Fruit fly (Drosophila melanogaster) whole organism, pupa: ENCODE measurements around the gene CG15042.

Source experiments
- CG10348 ChIP-seq: fragments of 200-800 bp; sonication (Bioruptor generic); IDR thresholded peaks from 2 replicates; pipeline ENCODE4 v1.3.6; 2022; ENCODE audit warnings: missing biosample characterization, missing genetic modification characterization
- CG13204 ChIP-seq: fragments of 200-800 bp; sonication (Bioruptor generic); optimal IDR thresholded peaks from 2 replicates; lab custom pipeline; 2018; ENCODE audit warnings: missing biosample characterization, mild to moderate bottlenecking, missing genetic modification characterization, moderate library complexity
- CG14655 ChIP-seq: fragments of 200-800 bp; sonication (Bioruptor generic); optimal IDR thresholded peaks from 3 replicates; lab custom pipeline; 2017; ENCODE audit warnings: mild to moderate bottlenecking, missing biosample characterization, missing genetic modification reagents, missing genetic modification characterization
- CG15710 ChIP-seq: fragments of 200-800 bp; sonication (Bioruptor generic); optimal IDR thresholded peaks from 2 replicates; lab custom pipeline; 2018; ENCODE audit warnings: missing biosample characterization, mild to moderate bottlenecking, missing genetic modification characterization, moderate library complexity
- CG17806 ChIP-seq: fragments of 200-800 bp; sonication (Bioruptor generic); optimal IDR thresholded peaks from 2 replicates; lab custom pipeline; 2018; ENCODE audit warnings: missing biosample characterization, mild to moderate bottlenecking, missing genetic modification characterization, moderate library complexity
- CG34367 ChIP-seq: fragments of 200-800 bp; sonication (Bioruptor generic); optimal IDR thresholded peaks from 2 replicates; lab custom pipeline; 2018; ENCODE audit warnings: missing biosample characterization, mild to moderate bottlenecking, missing genetic modification characterization
- CG4496 ChIP-seq: fragments of 200-800 bp; sonication (Bioruptor generic); IDR thresholded peaks from 3 replicates; pipeline ENCODE4 v1.3.6; 2022; ENCODE audit warnings: missing biosample characterization, missing genetic modification characterization
- CG8159 ChIP-seq: fragments of 200-800 bp; sonication (Bioruptor generic); optimal IDR thresholded peaks from 3 replicates; lab custom pipeline; 2018; ENCODE audit warnings: missing biosample characterization, mild to moderate bottlenecking, missing genetic modification characterization, moderate library complexity
- EcR ChIP-seq: fragments of 200-800 bp; sonication (Bioruptor generic); optimal IDR thresholded peaks from 3 replicates; lab custom pipeline; 2019; ENCODE audit warnings: missing biosample characterization, missing genetic modification characterization, mild to moderate bottlenecking, moderate library complexity, missing genetic modification reagents
- Ets98B ChIP-seq: fragments of 200-800 bp; sonication (Bioruptor generic); IDR thresholded peaks from 2 replicates; pipeline ENCODE4 v1.3.6; 2022; ENCODE audit warnings: missing biosample characterization, missing genetic modification characterization
- Pif1A ChIP-seq: fragments of 200-800 bp; sonication (Bioruptor generic); optimal IDR thresholded peaks from 3 replicates; lab custom pipeline; 2016; ENCODE audit warnings: missing biosample characterization, missing genetic modification characterization
- Pif1B ChIP-seq: fragments of 200-800 bp; sonication (Bioruptor generic); optimal IDR thresholded peaks from 3 replicates; lab custom pipeline; 2016; ENCODE audit warnings: missing biosample characterization, missing genetic modification characterization
- fd96Ca ChIP-seq: fragments of 200-800 bp; sonication (Bioruptor generic); IDR thresholded peaks from 3 replicates; pipeline ENCODE4 v1.3.6; 2022; ENCODE audit warnings: missing biosample characterization, missing genetic modification characterization

dm6 chrX:18545157-18545556, 17.1 kb upstream of the CG15042 start:
- TF ChIP-seq CG8159 (tag; lab: Kevin White, UChicago) (no peak), Ets98B (GFP tag; lab: Robert Waterston, UW) (no peak), CG10348 (GFP tag; lab: Robert Waterston, UW) (no peak), CG15710 (tag; lab: Kevin White, UChicago) (no peak), CG4496 (GFP tag; lab: Robert Waterston, UW) (no peak), CG17806 (no peak), Pif1B (no peak), Pif1A (GFP tag; lab: Kevin White, UChicago) (no peak), fd96Ca (GFP tag; lab: Robert Waterston, UW) (no peak), CG13204 (GFP tag; lab: Kevin White, UChicago) (no peak), EcR (GFP tag; lab: Kevin White, UChicago) (no peak), CG34367 (tag; lab: Kevin White, UChicago) (no peak), CG14655 (no peak)
